Worm (Caenorhabditis elegans): ENCODE data around the gene dap-3.

DNA sequence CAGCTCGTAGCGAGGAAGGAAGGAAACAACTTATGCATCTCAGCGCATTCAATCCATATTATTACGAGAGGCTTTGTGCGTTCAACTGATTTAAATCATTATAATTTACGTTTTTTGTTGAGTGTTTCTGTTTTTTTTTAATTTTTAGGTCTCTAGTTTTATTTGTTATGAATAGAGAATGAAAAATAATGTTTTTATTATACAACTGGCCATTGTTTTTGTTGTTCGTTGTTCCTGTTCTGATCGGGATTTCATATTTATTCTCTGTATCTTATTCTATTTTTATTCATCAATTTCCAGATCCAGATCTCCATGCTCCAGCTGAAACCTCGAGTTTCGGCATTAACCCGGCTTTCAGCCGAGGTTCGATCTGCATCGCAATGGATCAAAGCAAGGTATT, 1.4 kb downstream of the dap-3 start, which contains the start of gene mrps-22:
- TF ChIP-seq aly-1 (tag; optimal IDR thresholded peaks at IDR 0.05) (no peak), hmg-4 (GFP tag; optimal IDR thresholded peaks at IDR 0.05) (no peak), ama-1 (optimal IDR thresholded peaks at IDR 0.05) (no peak), tbx-37 (GFP tag; conservative IDR thresholded peaks at IDR 0.05) (no peak), sea-1 (GFP tag; conservative IDR thresholded peaks at IDR 0.05) (no peak), ceh-36 (tag; optimal IDR thresholded peaks at IDR 0.05) (no peak), F13C5.2 (tag; optimal IDR thresholded peaks at IDR 0.05) (no peak), ets-7 (tag; optimal IDR thresholded peaks at IDR 0.05) (no peak), tbx-11 (GFP tag; IDR thresholded peaks at IDR 0.05) (no peak), pes-1 (GFP tag; IDR thresholded peaks at IDR 0.05) (no peak)
